Worm (Caenorhabditis elegans): ENCODE results near the gene F22F7.11.

DNA sequence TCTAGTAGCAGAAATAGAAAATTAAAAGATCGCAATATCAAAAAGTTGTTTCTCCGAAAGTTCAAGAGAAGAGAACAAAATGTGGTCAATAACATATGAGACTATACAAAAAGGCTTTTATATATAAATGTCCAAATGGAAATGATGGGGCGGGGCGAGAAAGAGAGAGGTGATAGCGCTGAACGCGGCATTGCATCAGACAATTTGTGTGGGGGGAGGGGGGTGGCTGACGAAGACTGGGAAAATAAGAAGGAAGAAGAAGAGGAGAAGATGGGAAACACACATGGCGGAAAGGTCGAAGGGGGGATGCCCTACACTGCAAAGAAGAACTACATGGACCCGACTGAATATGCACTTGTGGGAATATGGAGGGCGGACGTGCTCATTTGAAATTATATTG, 15.7 kb downstream of the F22F7.11 start:
- TF ChIP-seq nhr-77 (tag; optimal IDR thresholded peaks at IDR 0.05) (no peak), nhr-11 (tag; optimal IDR thresholded peaks at IDR 0.05) (no peak), tbx-2 (tag; optimal IDR thresholded peaks at IDR 0.05) (no peak), mdl-1 (tag; optimal IDR thresholded peaks at IDR 0.05) (no peak), nhr-237 (tag; optimal IDR thresholded peaks at IDR 0.05) (no peak), ama-1 (optimal IDR thresholded peaks at IDR 0.05) (no peak), nhr-12 (tag; optimal IDR thresholded peaks at IDR 0.05) (no peak), egl-5 (tag; optimal IDR thresholded peaks at IDR 0.05) (no peak), pqm-1 (tag; optimal IDR thresholded peaks at IDR 0.05) (no peak)

Data from whole organism, L3 larva.